Worm (Caenorhabditis elegans): ENCODE measurements around the gene rog-1.

- no peak for TF ChIP-seq dao-5 (tag; optimal IDR thresholded peaks at IDR 0.05)
- no peak for TF ChIP-seq him-1 (tag; optimal IDR thresholded peaks at IDR 0.05)
Observed at ce11 chrII:1385280-1385679, 10.5 kb upstream of the rog-1 start, which contains the start of gene F54D12.7.

All from whole organism, L4/young adult.